Fruit fly (Drosophila melanogaster) whole organism, adult: ENCODE measurements around the gene Dus1.

Experiments
- CG11617 ChIP-seq: fragments of 200-800 bp; sonication (Bioruptor generic); optimal IDR thresholded peaks from 2 replicates; lab custom pipeline; 2017; ENCODE audit warnings: mild to moderate bottlenecking, missing biosample characterization, missing genetic modification reagents, missing genetic modification characterization
- CG12768 ChIP-seq: fragments of 200-800 bp; sonication (Bioruptor generic); optimal IDR thresholded peaks from 2 replicates; lab custom pipeline; 2017; ENCODE audit warnings: missing biosample characterization, missing genetic modification characterization, mild to moderate bottlenecking, moderate library complexity, missing genetic modification reagents
- CG14711 ChIP-seq: fragments of 200-800 bp; sonication (Bioruptor generic); optimal IDR thresholded peaks from 2 replicates; lab custom pipeline; 2018; ENCODE audit warnings: missing biosample characterization, mild to moderate bottlenecking, missing genetic modification characterization, moderate library complexity
- CG1620 ChIP-seq: fragments of 200-800 bp; sonication (Bioruptor generic); optimal IDR thresholded peaks from 2 replicates; lab custom pipeline; 2016; ENCODE audit warnings: missing biosample characterization, missing genetic modification characterization
- CG33017 ChIP-seq: fragments of 200-800 bp; sonication (Bioruptor generic); optimal IDR thresholded peaks from 2 replicates; lab custom pipeline; 2018; ENCODE audit warnings: missing biosample characterization, mild to moderate bottlenecking, missing genetic modification characterization, moderate library complexity
- CG5204 ChIP-seq: fragments of 200-800 bp; sonication (Bioruptor generic); optimal IDR thresholded peaks from 2 replicates; lab custom pipeline; 2016; ENCODE audit warnings: missing biosample characterization, missing genetic modification characterization
- CG7045 ChIP-seq: fragments of 200-800 bp; sonication (Bioruptor generic); optimal IDR thresholded peaks from 2 replicates; lab custom pipeline; 2017; ENCODE audit warnings: missing biosample characterization, mild to moderate bottlenecking, missing genetic modification characterization
- CG7101 ChIP-seq: fragments of 200-800 bp; sonication (Bioruptor generic); optimal IDR thresholded peaks from 2 replicates; lab custom pipeline; 2018; ENCODE audit warnings: missing biosample characterization, mild to moderate bottlenecking, missing genetic modification characterization, moderate library complexity
- Clk ChIP-seq: fragments of 200-800 bp; sonication (Bioruptor generic); optimal IDR thresholded peaks from 2 replicates; lab custom pipeline; 2017; ENCODE audit warnings: missing biosample characterization, missing genetic modification characterization
- Crg-1 ChIP-seq: fragments of 200-800 bp; sonication (Bioruptor generic); optimal IDR thresholded peaks from 2 replicates; lab custom pipeline; 2016; ENCODE audit warnings: missing biosample characterization, missing genetic modification characterization
- Hr96 ChIP-seq: fragments of 200-800 bp; sonication (Bioruptor generic); optimal IDR thresholded peaks from 2 replicates; lab custom pipeline; 2016; ENCODE audit warnings: missing biosample characterization, missing genetic modification characterization
- Mnt ChIP-seq: fragments of 200-800 bp; sonication (Bioruptor generic); optimal IDR thresholded peaks from 2 replicates; lab custom pipeline; 2016; ENCODE audit warnings: missing biosample characterization, mild to moderate bottlenecking, missing genetic modification characterization
- bab1 ChIP-seq: fragments of 200-800 bp; sonication (Bioruptor generic); optimal IDR thresholded peaks from 3 replicates; lab custom pipeline; 2019; ENCODE audit warnings: missing biosample characterization, mild to moderate bottlenecking, missing genetic modification characterization, moderate library complexity
- cic ChIP-seq: fragments of 200-800 bp; sonication (Bioruptor generic); optimal IDR thresholded peaks from 2 replicates; lab custom pipeline; 2017; ENCODE audit warnings: missing biosample characterization, mild to moderate bottlenecking, missing genetic modification characterization, moderate library complexity
- cnc ChIP-seq, 2 experiments: fragments of >200 bp; optimal IDR thresholded peaks; 2 replicates each; lab custom pipeline; 2017
- kay ChIP-seq: fragments of 200-800 bp; sonication (Bioruptor generic); peaks from one replicate; lab custom pipeline; 2016; ENCODE audit warnings: missing biosample characterization, missing genetic modification characterization, borderline replicate concordance
- ovo ChIP-seq: fragments of 200-800 bp; sonication (Bioruptor generic); optimal IDR thresholded peaks from 2 replicates; lab custom pipeline; 2016; ENCODE audit warnings: missing biosample characterization, missing genetic modification characterization
- pad ChIP-seq: fragments of 200-800 bp; sonication (Bioruptor generic); optimal IDR thresholded peaks from 3 replicates; lab custom pipeline; 2017; ENCODE audit warnings: missing biosample characterization, missing genetic modification characterization, mild to moderate bottlenecking, moderate library complexity, missing genetic modification reagents
- tj ChIP-seq: fragments of 200-800 bp; sonication (Bioruptor generic); optimal IDR thresholded peaks from 3 replicates; lab custom pipeline; 2017; ENCODE audit warnings: missing biosample characterization, mild to moderate bottlenecking, missing genetic modification characterization, moderate library complexity
- toe ChIP-seq: fragments of 200-800 bp; sonication (Bioruptor generic); optimal IDR thresholded peaks from 2 replicates; lab custom pipeline; 2016; ENCODE audit warnings: missing biosample characterization, missing genetic modification characterization

Dus1 gene

DNA sequence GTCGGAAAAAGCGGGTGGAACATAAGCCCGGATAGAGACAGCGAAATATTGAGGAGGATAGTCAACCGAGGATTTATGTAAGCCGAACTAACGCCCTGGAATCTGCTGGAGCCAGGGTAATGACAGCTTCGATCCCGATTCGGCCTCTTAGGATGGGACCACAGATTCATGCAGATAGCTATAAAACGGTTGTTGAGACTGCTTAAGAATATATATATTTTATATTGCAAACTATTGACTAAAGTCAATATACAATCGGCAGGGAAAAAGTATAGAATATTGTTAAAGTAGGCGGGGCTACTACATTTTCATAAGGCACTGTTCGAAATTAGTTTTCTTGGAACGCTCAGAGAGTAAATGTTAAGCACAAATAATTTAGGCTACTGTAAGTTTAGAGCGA lies 2.8 kb downstream of the Dus1 start, which contains the start of gene CG3345:
TSS of gene CG3345 (plus strand) at position 301 of the 400 bp plus-strand sequence.
- TF ChIP-seq CG7101 (tag; lab: Kevin White, UChicago): no peak
- TF ChIP-seq Mnt (GFP tag; lab: Kevin White, UChicago): no peak
- no peak for TF ChIP-seq Clk
- TF ChIP-seq CG14711 (tag; lab: Kevin White, UChicago): no peak
- TF ChIP-seq cic (GFP tag; lab: Kevin White, UChicago): no peak
- no peak for TF ChIP-seq CG7045
- TF ChIP-seq CG11617: no peak
- no peak for TF ChIP-seq ovo (GFP tag; lab: Kevin White, UChicago)
- no peak for TF ChIP-seq toe (GFP tag; lab: Kevin White, UChicago)
- no peak for TF ChIP-seq CG12768 (GFP tag; lab: Kevin White, UChicago)
- TF ChIP-seq CG1620: no peak
- no peak for TF ChIP-seq bab1 (GFP tag; lab: Kevin White, UChicago)
- no peak for TF ChIP-seq tj
- no peak for TF ChIP-seq pad (GFP tag; lab: Kevin White, UChicago)
- no peak for TF ChIP-seq cnc (optimal IDR thresholded peaks at IDR 0.05; lab: Kevin White, UChicago)
- TF ChIP-seq CG33017 (tag; lab: Kevin White, UChicago): no peak

dm6 chr2L:267441-268089 lies 4.0 kb downstream of the Dus1 start, which contains the start of gene CG17075:
Gene CG17075, minus strand, starts transcription at chr2L:267505.
- TF ChIP-seq CG1620 (no peak), Clk (peak; percentile 46), CG7101 (tag; lab: Kevin White, UChicago) (peak; percentile 76), bab1 (GFP tag; lab: Kevin White, UChicago) (no peak), CG12768 (GFP tag; lab: Kevin White, UChicago) (peak; percentile 81), kay (GFP tag; lab: Kevin White, UChicago) (no peak), ovo (GFP tag; lab: Kevin White, UChicago) (no peak), toe (GFP tag; lab: Kevin White, UChicago) (peak; percentile 48), CG33017 (tag; lab: Kevin White, UChicago) (peak; percentile 82), Crg-1 (GFP tag; lab: Kevin White, UChicago) (peak; percentile 13), tj (peak; percentile 20), CG7045 (peak; percentile 81), CG11617 (peak; percentile 61), Mnt (GFP tag; lab: Kevin White, UChicago) (no peak), CG14711 (tag; lab: Kevin White, UChicago) (peak; percentile 59)

DNA sequence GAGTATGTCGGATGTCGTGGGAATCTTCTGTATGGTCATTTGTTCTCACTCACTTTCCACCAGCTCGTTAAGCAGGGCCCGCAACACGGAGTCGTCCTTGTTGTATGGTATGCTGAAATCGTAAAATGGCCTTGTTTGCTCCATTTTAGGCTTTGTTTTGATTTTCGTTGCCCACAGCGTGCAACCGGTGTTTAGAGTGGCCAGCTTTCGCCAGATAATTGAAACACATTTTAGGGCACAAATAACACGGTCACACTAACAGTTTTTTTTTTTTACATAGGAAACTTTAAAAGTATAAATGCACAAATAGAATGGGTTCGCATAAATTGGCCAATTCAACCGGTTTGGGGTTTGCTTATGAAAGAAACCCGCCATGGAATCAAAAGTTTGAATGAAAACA lies 19.4 kb downstream of the Dus1 start, which contains the start of gene Rpp30:
TSS of gene Rpp30 (minus strand) at position 200 of the 400 bp plus-strand sequence.
- TF ChIP-seq CG7101 (tag; lab: Kevin White, UChicago) (no peak), CG12768 (GFP tag; lab: Kevin White, UChicago) (no peak), CG11617 (no peak), toe (GFP tag; lab: Kevin White, UChicago) (no peak), kay (GFP tag; lab: Kevin White, UChicago) (no peak), Clk (no peak), CG5204 (GFP tag; lab: Kevin White, UChicago) (no peak), cnc (optimal IDR thresholded peaks at IDR 0.05; lab: Kevin White, UChicago) (no peak), pad (GFP tag; lab: Kevin White, UChicago) (no peak), Mnt (GFP tag; lab: Kevin White, UChicago) (peak; percentile 82), bab1 (GFP tag; lab: Kevin White, UChicago) (peak; percentile 59), tj (no peak), ovo (GFP tag; lab: Kevin White, UChicago) (no peak)

DNA sequence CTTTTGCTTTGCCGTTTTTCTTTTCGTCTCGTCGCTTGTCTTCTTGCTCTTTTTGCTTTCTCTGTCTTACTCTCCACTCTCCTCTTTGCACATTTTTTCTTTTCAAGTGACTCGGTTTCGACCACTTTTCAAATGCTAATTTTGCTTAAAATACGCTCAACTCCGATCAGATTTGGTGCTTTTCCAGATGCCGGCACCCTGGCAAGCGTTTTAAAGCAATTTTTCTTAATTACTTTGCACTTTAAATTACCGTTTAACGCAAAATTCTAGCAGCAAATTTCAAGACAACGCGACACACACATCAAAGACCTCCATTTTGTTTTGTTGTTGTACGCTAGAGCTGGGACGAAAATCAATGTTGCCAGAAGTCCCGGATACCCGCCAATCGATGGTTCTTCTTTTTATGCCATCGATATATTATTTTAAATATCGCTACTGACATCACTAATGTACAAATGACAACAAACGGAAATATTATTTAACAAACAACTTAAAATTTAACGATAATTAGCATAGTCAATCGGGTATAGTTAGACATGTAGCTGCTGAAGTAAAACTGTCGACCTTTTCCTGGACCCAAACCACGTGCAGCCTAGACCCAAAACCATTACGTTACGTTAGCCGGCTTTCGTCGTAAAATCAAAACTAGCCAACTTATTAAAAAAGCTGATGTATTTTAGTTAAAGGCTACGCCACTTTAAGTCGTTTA lies 20.9 kb downstream of the Dus1 start, which contains the start of gene kis:
TSS of gene kis (minus strand) at position 317 of the 709 bp plus-strand sequence.
- TF ChIP-seq Clk (peak; percentile 9), bab1 (GFP tag; lab: Kevin White, UChicago) (peak; percentile 75), CG12768 (GFP tag; lab: Kevin White, UChicago) (peak; percentile 8), Mnt (GFP tag; lab: Kevin White, UChicago) (peak; percentile 75), CG5204 (GFP tag; lab: Kevin White, UChicago) (no peak), Hr96 (GFP tag; lab: Kevin White, UChicago) (peak; percentile 56), kay (GFP tag; lab: Kevin White, UChicago) (no peak), ovo (GFP tag; lab: Kevin White, UChicago) (no peak), CG1620 (peak; percentile 64), CG11617 (peak; percentile 46), cnc (optimal IDR thresholded peaks at IDR 0.05; lab: Kevin White, UChicago) (no peak), CG7101 (tag; lab: Kevin White, UChicago) (peak; percentile 25), CG7045 (peak; percentile 24), pad (GFP tag; lab: Kevin White, UChicago) (peak; percentile 23), tj (no peak), CG14711 (tag; lab: Kevin White, UChicago) (no peak), CG33017 (tag; lab: Kevin White, UChicago) (peak; percentile 46), toe (GFP tag; lab: Kevin White, UChicago) (no peak), cic (GFP tag; lab: Kevin White, UChicago) (no peak), Crg-1 (GFP tag; lab: Kevin White, UChicago) (peak; percentile 34)
